Worm (Caenorhabditis elegans): ENCODE results near the gene B0302.4.

Gene B0302.4

DNA sequence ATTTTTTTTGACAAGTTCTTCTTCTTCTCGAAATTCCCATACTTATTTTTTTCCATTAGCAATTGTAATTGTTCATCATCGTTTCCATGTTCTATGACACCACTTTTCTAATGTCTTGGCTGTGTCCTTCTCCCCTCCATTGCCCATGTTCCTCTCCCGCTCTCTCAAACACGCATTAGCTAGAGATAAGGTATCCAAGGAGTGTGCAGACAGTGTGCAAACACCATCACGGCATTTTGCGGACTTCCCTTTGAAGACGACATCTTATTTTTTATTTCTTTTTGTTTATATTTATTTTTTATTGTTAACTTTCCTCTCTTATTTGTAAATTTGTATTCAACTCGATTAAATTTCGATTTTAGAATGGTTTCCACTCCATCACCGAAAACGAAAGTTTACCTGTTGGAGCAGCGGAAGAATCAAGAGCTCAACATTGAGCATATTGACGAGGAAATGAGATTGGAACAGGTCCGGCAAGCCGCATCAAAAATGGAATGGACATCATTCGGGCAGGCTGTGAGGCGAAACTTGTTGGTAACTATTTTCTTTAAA lies 25.3 kb downstream of the B0302.4 start, which contains the start of gene mdt-1.2 (continued):
- TF ChIP-seq daf-16 (GFP tag; optimal IDR thresholded peaks at IDR 0.05) (no peak), daf-16 (tag; optimal IDR thresholded peaks at IDR 0.05) (peak; percentile 69), hmg-1.1 (GFP tag; IDR thresholded peaks at IDR 0.05) (peak; percentile 86), php-3 (GFP tag; IDR thresholded peaks at IDR 0.05) (no peak), aha-1 (tag) (peak; percentile 93), F37D6.2 (tag; optimal IDR thresholded peaks at IDR 0.05) (peak; percentile 18), daf-19 (GFP tag; conservative IDR thresholded peaks at IDR 0.05) (no peak), ZK546.5 (tag; optimal IDR thresholded peaks at IDR 0.05) (no peak), Y105C5A.15 (GFP tag; IDR thresholded peaks at IDR 0.05) (no peak), zip-2 (tag; optimal IDR thresholded peaks at IDR 0.05) (no peak), gei-8 (GFP tag; optimal IDR thresholded peaks at IDR 0.05) (no peak), zag-1 (tag; optimal IDR thresholded peaks at IDR 0.05) (no peak), nhr-76 (tag; optimal IDR thresholded peaks at IDR 0.05) (no peak), ama-1 (optimal IDR thresholded peaks at IDR 0.05) (no peak), lim-7 (GFP tag; IDR thresholded peaks at IDR 0.05) (no peak), hif-1 (tag; optimal IDR thresholded peaks at IDR 0.05) (peak in 1 of 2 experiments; percentile 31), spr-1 (tag; optimal IDR thresholded peaks at IDR 0.05) (no peak)

DNA sequence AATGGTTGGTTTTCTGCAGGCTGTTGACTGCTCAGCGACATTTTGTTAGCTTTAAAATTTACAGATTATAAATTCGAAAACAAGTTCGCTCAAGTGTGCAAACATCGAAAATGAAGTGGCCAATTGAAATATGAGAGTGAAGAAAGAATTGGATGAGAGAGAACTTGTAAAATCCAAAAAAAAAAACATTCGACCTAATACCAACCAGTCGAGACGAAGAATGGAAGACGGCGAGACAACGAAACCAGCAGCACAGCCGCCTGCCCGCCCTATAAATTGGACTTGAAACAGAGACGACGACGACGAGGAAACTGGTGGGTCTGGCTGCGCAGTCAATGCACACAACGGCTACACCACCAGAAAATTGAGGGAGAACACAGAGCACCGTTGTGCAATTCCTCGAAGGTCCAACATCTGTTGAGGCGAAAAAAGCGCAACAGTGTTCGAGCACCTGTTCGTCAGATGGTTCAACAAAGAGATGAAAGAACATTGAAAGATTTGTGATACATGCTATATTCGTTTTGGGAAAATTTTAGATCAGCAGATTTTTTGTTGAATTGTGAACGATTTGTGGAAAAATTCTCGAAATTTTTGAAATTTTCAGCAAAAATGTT lies 26.6 kb downstream of the B0302.4 start, which contains the start of gene T23C6.4:
TSS of gene T23C6.4 (minus strand) at position 51 of the 614 bp plus-strand sequence.
- TF ChIP-seq ces-1 (GFP tag; optimal IDR thresholded peaks at IDR 0.05) (no peak), aha-1 (tag) (peak; percentile 65), hmg-1.1 (GFP tag; IDR thresholded peaks at IDR 0.05) (0 out of 2 replicates have a peak, but pooled peaks have one; percentile 37), unc-39 (tag; optimal IDR thresholded peaks at IDR 0.05) (no peak), T26A8.4 (GFP tag; IDR thresholded peaks at IDR 0.05) (no peak)

DNA sequence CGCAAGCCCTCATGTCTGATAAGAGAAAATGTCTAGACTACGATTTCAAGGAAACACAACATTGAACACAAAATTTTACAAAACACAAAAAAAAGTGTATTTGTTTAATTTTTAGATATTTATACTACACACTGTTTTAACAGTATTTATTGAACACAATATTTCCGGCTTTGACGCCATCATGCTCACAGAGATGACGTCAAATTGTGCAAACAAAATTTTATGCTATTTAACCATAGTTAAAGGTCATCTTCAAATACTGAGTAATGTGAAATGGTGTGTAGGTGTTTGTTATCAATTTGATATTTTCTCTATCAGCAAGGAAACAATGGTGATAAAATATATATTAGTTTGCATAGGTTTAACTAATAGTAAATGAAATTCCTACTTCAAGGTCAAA lies 30.0 kb downstream of the B0302.4 start:
- TF ChIP-seq nhr-111 (GFP tag; optimal IDR thresholded peaks at IDR 0.05) (no peak), unc-130 (GFP tag; optimal IDR thresholded peaks at IDR 0.05) (no peak), daf-16 (GFP tag; optimal IDR thresholded peaks at IDR 0.05) (no peak), daf-16 (tag; optimal IDR thresholded peaks at IDR 0.05) (peak; percentile 28), nhr-77 (tag; optimal IDR thresholded peaks at IDR 0.05) (no peak), nhr-28 (tag; optimal IDR thresholded peaks at IDR 0.05) (peak; percentile 72), ceh-44 (GFP tag; IDR thresholded peaks at IDR 0.05) (no peak), R02D3.7 (tag; optimal IDR thresholded peaks at IDR 0.05) (no peak), dve-1 (tag; optimal IDR thresholded peaks at IDR 0.05; ENCODE audit: insufficient read depth) (peak; percentile 9), zip-11 (GFP tag; IDR thresholded peaks at IDR 0.05) (no peak), hlh-11 (tag; optimal IDR thresholded peaks at IDR 0.05) (peak; percentile 22), dmd-6 (GFP tag; IDR thresholded peaks at IDR 0.05) (0 out of 2 replicates have a peak, but pooled peaks have one; percentile 6), hmg-1.1 (GFP tag; IDR thresholded peaks at IDR 0.05) (no peak), ztf-11 (tag; optimal IDR thresholded peaks at IDR 0.05) (no peak), nhr-6 (tag; optimal IDR thresholded peaks at IDR 0.05) (peak; percentile 99), pqm-1 (tag; optimal IDR thresholded peaks at IDR 0.05) (peak; percentile 97), mxl-2 (GFP tag; conservative IDR thresholded peaks at IDR 0.05) (no peak), daf-19 (GFP tag; conservative IDR thresholded peaks at IDR 0.05) (no peak)

DNA sequence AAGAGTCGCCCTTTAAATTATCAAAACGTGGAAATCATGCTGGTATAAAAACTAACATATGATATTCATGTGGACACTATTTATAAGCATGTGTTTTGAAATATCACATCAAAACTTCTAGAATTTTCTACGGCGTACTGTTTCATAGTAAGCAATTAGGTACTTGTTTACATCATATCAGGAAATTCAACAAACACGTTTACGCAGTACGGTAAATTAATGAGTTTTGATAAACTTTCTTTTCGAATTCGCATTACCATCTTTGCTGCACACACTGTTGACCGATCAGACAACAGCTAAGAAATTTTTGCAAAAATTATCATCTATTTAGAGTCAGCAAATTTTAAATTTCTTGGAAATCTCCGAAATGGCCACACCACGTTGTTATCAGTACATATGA lies 36.1 kb downstream of the B0302.4 start:
- no peak for TF ChIP-seq pha-4 (GFP tag; IDR thresholded peaks at IDR 0.05)
- TF ChIP-seq pha-4 (tag; optimal IDR thresholded peaks at IDR 0.05): no peak
- TF ChIP-seq dve-1 (tag; optimal IDR thresholded peaks at IDR 0.05; ENCODE audit: insufficient read depth): peak; percentile 28
- no peak for TF ChIP-seq cey-2 (tag; optimal IDR thresholded peaks at IDR 0.05; ENCODE audit: borderline replicate concordance, insufficient read depth)
- TF ChIP-seq hlh-30 (tag; optimal IDR thresholded peaks at IDR 0.05; ENCODE audit: insufficient read depth): peak; percentile 20
- TF ChIP-seq ztf-7 (tag; optimal IDR thresholded peaks at IDR 0.05): peak; percentile 43
- no peak for TF ChIP-seq nhr-25 (tag; optimal IDR thresholded peaks at IDR 0.05; ENCODE audit: borderline replicate concordance, insufficient read depth)
- TF ChIP-seq aha-1 (tag): peak; percentile 89
- no peak for TF ChIP-seq daf-16 (GFP tag; optimal IDR thresholded peaks at IDR 0.05)
- peak; percentile 98 for TF ChIP-seq daf-16 (tag; optimal IDR thresholded peaks at IDR 0.05)
- peak; percentile 21 for TF ChIP-seq hlh-11 (tag; optimal IDR thresholded peaks at IDR 0.05)
- no peak for TF ChIP-seq nhr-77 (tag; optimal IDR thresholded peaks at IDR 0.05)
- no peak for TF ChIP-seq madf-5 (GFP tag; IDR thresholded peaks at IDR 0.05)
- TF ChIP-seq spr-3 (GFP tag; optimal IDR thresholded peaks at IDR 0.05): no peak
- TF ChIP-seq mep-1 (tag; optimal IDR thresholded peaks at IDR 0.05): peak; percentile 2
- no peak for TF ChIP-seq ceh-32 (tag; optimal IDR thresholded peaks at IDR 0.05; ENCODE audit: poor library complexity)
- no peak for TF ChIP-seq Y5F2A.4 (GFP tag; optimal IDR thresholded peaks at IDR 0.05)
- peak; percentile 58 for TF ChIP-seq nhr-28 (tag; optimal IDR thresholded peaks at IDR 0.05)

Measured in whole organism, L4 larva.